Fruit fly (Drosophila melanogaster) whole organism, pupa: ENCODE data around the gene CG9029.

Source experiments
- CG10348 ChIP-seq: fragments of 200-800 bp; sonication (Bioruptor generic); IDR thresholded peaks from 2 replicates; pipeline ENCODE4 v1.3.6; 2022; ENCODE audit warnings: missing biosample characterization, missing genetic modification characterization
- CG12605 ChIP-seq: fragments of 200-800 bp; sonication (Bioruptor generic); IDR thresholded peaks from 2 replicates; pipeline ENCODE4 v1.3.6; 2022; ENCODE audit warnings: missing biosample characterization, missing genetic modification characterization
- CG13204 ChIP-seq: fragments of 200-800 bp; sonication (Bioruptor generic); optimal IDR thresholded peaks from 2 replicates; lab custom pipeline; 2018; ENCODE audit warnings: missing biosample characterization, mild to moderate bottlenecking, missing genetic modification characterization, moderate library complexity
- CG14655 ChIP-seq: fragments of 200-800 bp; sonication (Bioruptor generic); optimal IDR thresholded peaks from 3 replicates; lab custom pipeline; 2017; ENCODE audit warnings: mild to moderate bottlenecking, missing biosample characterization, missing genetic modification reagents, missing genetic modification characterization
- CG17806 ChIP-seq: fragments of 200-800 bp; sonication (Bioruptor generic); optimal IDR thresholded peaks from 2 replicates; lab custom pipeline; 2018; ENCODE audit warnings: missing biosample characterization, mild to moderate bottlenecking, missing genetic modification characterization, moderate library complexity
- CG32121 ChIP-seq: fragments of 200-800 bp; sonication (Bioruptor generic); IDR thresholded peaks from 2 replicates; pipeline ENCODE4 v1.3.6; 2022; ENCODE audit warnings: missing biosample characterization, missing genetic modification characterization
- CG34367 ChIP-seq: fragments of 200-800 bp; sonication (Bioruptor generic); optimal IDR thresholded peaks from 2 replicates; lab custom pipeline; 2018; ENCODE audit warnings: missing biosample characterization, mild to moderate bottlenecking, missing genetic modification characterization
- CG8159 ChIP-seq: fragments of 200-800 bp; sonication (Bioruptor generic); optimal IDR thresholded peaks from 3 replicates; lab custom pipeline; 2018; ENCODE audit warnings: missing biosample characterization, mild to moderate bottlenecking, missing genetic modification characterization, moderate library complexity
- CG8301 ChIP-seq: fragments of 200-800 bp; sonication (Bioruptor generic); optimal IDR thresholded peaks from 2 replicates; lab custom pipeline; 2018; ENCODE audit warnings: missing biosample characterization, mild to moderate bottlenecking, missing genetic modification characterization
- CG9948 ChIP-seq: fragments of 200-800 bp; sonication (Bioruptor generic); optimal IDR thresholded peaks from 2 replicates; lab custom pipeline; 2018; ENCODE audit warnings: missing biosample characterization, mild to moderate bottlenecking, missing genetic modification characterization, moderate library complexity
- D1 ChIP-seq: fragments of 200-800 bp; sonication (Bioruptor generic); optimal IDR thresholded peaks from 2 replicates; lab custom pipeline; 2018; ENCODE audit warnings: missing biosample characterization, mild to moderate bottlenecking, missing genetic modification characterization, moderate library complexity
- EcR ChIP-seq: fragments of 200-800 bp; sonication (Bioruptor generic); optimal IDR thresholded peaks from 3 replicates; lab custom pipeline; 2019; ENCODE audit warnings: missing biosample characterization, missing genetic modification characterization, mild to moderate bottlenecking, moderate library complexity, missing genetic modification reagents
- Ets98B ChIP-seq: fragments of 200-800 bp; sonication (Bioruptor generic); IDR thresholded peaks from 2 replicates; pipeline ENCODE4 v1.3.6; 2022; ENCODE audit warnings: missing biosample characterization, missing genetic modification characterization
- Pif1A ChIP-seq: fragments of 200-800 bp; sonication (Bioruptor generic); optimal IDR thresholded peaks from 3 replicates; lab custom pipeline; 2016; ENCODE audit warnings: missing biosample characterization, missing genetic modification characterization
- Pif1B ChIP-seq: fragments of 200-800 bp; sonication (Bioruptor generic); optimal IDR thresholded peaks from 3 replicates; lab custom pipeline; 2016; ENCODE audit warnings: missing biosample characterization, missing genetic modification characterization
- Snoo ChIP-seq: fragments of 200-800 bp; sonication (Bioruptor generic); optimal IDR thresholded peaks from 3 replicates; lab custom pipeline; 2017; ENCODE audit warnings: missing biosample characterization, mild to moderate bottlenecking, missing genetic modification characterization, inconsistent platforms
- gl ChIP-seq: fragments of 200-800 bp; sonication (Bioruptor generic); optimal IDR thresholded peaks from 2 replicates; lab custom pipeline; 2018; ENCODE audit warnings: missing biosample characterization, mild to moderate bottlenecking, missing genetic modification characterization

Gene CG9029

DNA sequence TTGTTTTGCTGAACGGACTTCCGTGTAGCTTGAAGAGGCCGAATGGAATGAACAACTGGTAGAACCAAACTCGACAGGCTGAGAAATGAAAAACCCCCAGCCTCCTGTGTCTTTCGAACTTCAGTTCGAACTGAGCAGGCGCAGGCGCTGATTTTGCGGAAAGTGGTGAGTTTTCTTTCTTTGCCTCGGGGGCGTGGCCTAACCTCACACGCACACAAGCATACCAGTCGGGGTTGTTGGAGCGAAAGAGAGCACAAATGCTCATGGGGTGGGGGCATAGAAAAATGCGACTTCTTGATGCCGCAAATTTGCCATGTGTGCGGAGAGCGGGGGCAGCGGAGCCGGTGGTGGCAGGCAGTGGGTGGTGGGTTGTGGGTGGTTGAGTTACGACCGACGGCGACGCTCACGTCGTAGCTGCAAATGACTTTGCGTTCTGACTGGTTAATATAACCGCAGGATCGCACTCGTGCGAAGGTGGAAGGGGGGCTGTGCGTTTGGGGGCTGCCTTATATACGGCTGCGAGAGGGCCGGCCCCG lies 37.9 kb downstream of the CG9029 start, which contains the start of gene CG9016:
Gene CG9016 (minus strand): TSS at position 51 of the 536 bp plus-strand sequence.
- no peak for TF ChIP-seq gl

DNA sequence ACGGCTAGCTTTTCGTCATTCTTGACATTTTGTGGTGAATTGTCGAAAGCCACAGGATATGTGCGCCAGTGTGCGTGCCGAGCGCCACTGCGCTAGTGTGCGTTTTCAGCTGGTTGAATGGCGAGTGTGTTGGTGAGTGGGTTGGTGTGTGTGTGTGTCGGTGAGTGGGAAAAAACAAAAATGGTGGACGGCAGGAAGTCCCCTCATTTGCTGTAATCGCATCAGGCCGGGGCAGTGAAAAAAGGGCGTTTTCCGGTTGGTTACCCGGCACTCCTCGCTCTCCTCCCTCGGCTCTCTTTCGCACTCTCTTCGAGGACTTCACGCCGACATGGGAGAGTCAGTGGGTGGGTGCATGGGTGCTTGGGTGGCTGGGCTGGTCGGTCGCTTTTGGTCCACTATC lies 39.4 kb downstream of the CG9029 start:
- TF ChIP-seq CG13204 (GFP tag; lab: Kevin White, UChicago) (no peak), CG10348 (GFP tag; lab: Robert Waterston, UW) (no peak), CG32121 (GFP tag; lab: Robert Waterston, UW) (no peak), Pif1B (GFP tag; lab: Kevin White, UChicago) (no peak), CG34367 (no peak), CG8301 (tag; lab: Kevin White, UChicago) (no peak), CG14655 (GFP tag; lab: Kevin White, UChicago) (no peak), CG12605 (GFP tag; lab: Robert Waterston, UW) (no peak), Ets98B (no peak), D1 (tag; lab: Kevin White, UChicago) (no peak), CG17806 (tag; lab: Kevin White, UChicago) (no peak), CG9948 (tag; lab: Kevin White, UChicago) (no peak)
- TF ChIP-seq, all 21 proteins: peak for 0

DNA sequence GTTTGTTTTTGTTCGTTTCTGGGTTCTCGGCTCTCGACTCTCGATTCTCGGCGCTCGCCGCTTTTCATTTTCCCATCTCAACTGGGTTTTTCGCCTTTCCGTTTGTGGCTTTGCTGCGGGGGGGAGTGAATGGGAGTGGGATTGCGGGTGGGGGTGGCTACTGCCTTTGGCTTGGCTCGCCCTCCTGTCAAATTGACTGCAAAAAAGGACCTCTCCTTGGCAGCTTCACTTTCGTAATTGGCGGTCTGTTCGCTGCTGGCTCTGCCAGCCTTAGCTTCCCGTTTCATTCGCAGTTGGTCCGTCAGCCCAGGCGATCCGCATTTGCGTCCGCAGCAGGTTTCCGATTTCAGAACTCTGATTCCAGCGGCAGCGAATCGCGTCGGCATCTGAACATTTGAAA lies 39.8 kb downstream of the CG9029 start, which contains the start of gene dsf:
Gene dsf (plus strand): TSS at position 301 of the 400 bp plus-strand sequence.
- TF ChIP-seq CG8301 (tag; lab: Kevin White, UChicago), result no peak
- TF ChIP-seq CG14655 (GFP tag; lab: Kevin White, UChicago), result no peak
- no peak for TF ChIP-seq D1 (tag; lab: Kevin White, UChicago)
- TF ChIP-seq CG34367, result no peak
- TF ChIP-seq Pif1A (GFP tag; lab: Kevin White, UChicago), result no peak
- no peak for TF ChIP-seq CG10348 (GFP tag; lab: Robert Waterston, UW)
- TF ChIP-seq EcR, result no peak
- TF ChIP-seq CG8159 (tag; lab: Kevin White, UChicago), result no peak
- no peak for TF ChIP-seq Snoo (tag; lab: Kevin White, UChicago)
- no peak for TF ChIP-seq CG12605 (GFP tag; lab: Robert Waterston, UW)

DNA sequence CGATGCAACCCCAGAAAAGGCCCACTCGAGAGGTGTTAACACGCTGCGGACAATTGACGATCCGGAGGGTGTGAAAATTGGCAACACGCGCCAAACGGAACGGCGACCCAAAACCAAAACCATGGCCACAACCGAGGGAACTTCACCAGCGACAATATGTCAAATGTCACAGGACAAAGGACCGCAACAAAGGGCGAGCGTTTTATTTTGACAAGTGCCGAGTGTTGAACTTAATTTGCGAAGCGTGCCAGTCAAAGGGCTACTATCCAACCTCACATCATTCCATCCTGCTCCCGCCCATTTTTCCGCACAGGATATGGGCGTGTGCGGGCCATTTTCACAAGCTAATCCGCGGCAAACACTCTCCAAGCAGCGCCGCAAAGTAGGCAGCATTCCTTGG lies 41.6 kb downstream of the CG9029 start:
- TF ChIP-seq CG13204 (GFP tag; lab: Kevin White, UChicago) (no peak), CG34367 (no peak), Snoo (tag; lab: Kevin White, UChicago) (no peak), gl (no peak), CG32121 (GFP tag; lab: Robert Waterston, UW) (no peak), Pif1B (GFP tag; lab: Kevin White, UChicago) (no peak), CG9948 (tag; lab: Kevin White, UChicago) (no peak), Ets98B (no peak), CG8159 (tag; lab: Kevin White, UChicago) (no peak)
